Fruit fly (Drosophila melanogaster) whole organism, wandering third instar larva: ENCODE data around the gene RhoGAP100F.

ENCODE experiments used
- Abd-B ChIP-seq: fragments of >200 bp; optimal IDR thresholded peaks from 2 replicates; lab custom pipeline; 2017; ENCODE audit warnings: missing biosample characterization, missing genetic modification characterization
- CG32264 ChIP-seq: fragments of 200-800 bp; sonication (Bioruptor generic); optimal IDR thresholded peaks from 2 replicates; lab custom pipeline; 2016; ENCODE audit warnings: missing biosample characterization, missing genetic modification characterization
- CG9705 ChIP-seq: fragments of 200-800 bp; sonication (Bioruptor generic); optimal IDR thresholded peaks from 2 replicates; lab custom pipeline; 2018; ENCODE audit warnings: missing biosample characterization, mild to moderate bottlenecking, missing genetic modification characterization
- Dfd ChIP-seq: fragments of >200 bp; optimal IDR thresholded peaks from 2 replicates; lab custom pipeline; 2017; ENCODE audit warnings: missing biosample characterization, missing genetic modification characterization
- GATAd ChIP-seq: sonication (Bioruptor generic); optimal IDR thresholded peaks from 2 replicates; lab custom pipeline; 2016; ENCODE audit warnings: missing biosample characterization, missing genetic modification characterization
- HLH106 ChIP-seq: fragments of 200-800 bp; optimal IDR thresholded peaks from 3 replicates; lab custom pipeline; 2019; ENCODE audit warnings: missing biosample characterization, mild to moderate bottlenecking, missing genetic modification characterization, moderate library complexity
- Hnf4 ChIP-seq: fragments of 200-800 bp; sonication (Bioruptor generic); optimal IDR thresholded peaks from 2 replicates; lab custom pipeline; 2016; ENCODE audit warnings: missing biosample characterization, mild to moderate bottlenecking, missing genetic modification characterization
- Hr83 ChIP-seq: fragments of 200-300 bp; sonication (Bioruptor generic); optimal IDR thresholded peaks from 2 replicates; lab custom pipeline; 2016; ENCODE audit warnings: missing biosample characterization, mild to moderate bottlenecking, missing genetic modification characterization, moderate library complexity; ENCODE audit not compliant: poor library complexity, severe bottlenecking
- Mio ChIP-seq: sonication (Bioruptor generic); optimal IDR thresholded peaks from 2 replicates; lab custom pipeline; 2016; ENCODE audit warnings: missing biosample characterization, missing genetic modification characterization
- N ChIP-seq: fragments of >200 bp; optimal IDR thresholded peaks from 2 replicates; lab custom pipeline; 2018; ENCODE audit warnings: missing biosample characterization, missing external identifiers, missing genetic modification characterization
- OdsH ChIP-seq: fragments of 200-800 bp; sonication (Bioruptor generic); optimal IDR thresholded peaks from 2 replicates; lab custom pipeline; 2016; ENCODE audit warnings: missing biosample characterization, mild to moderate bottlenecking, missing genetic modification characterization
- Vsx2 ChIP-seq: fragments of 200-300, 225-300 bp; sonication (Bioruptor generic); optimal IDR thresholded peaks from 2 replicates; lab custom pipeline; 2018; ENCODE audit warnings: missing biosample characterization, missing genetic modification characterization; ENCODE audit not compliant: partially characterized antibody
- br ChIP-seq: fragments of 200-800 bp; sonication (Bioruptor generic); optimal IDR thresholded peaks from 2 replicates; lab custom pipeline; 2016; ENCODE audit warnings: missing biosample characterization, missing genetic modification characterization
- brk ChIP-seq: fragments of 200-800 bp; sonication (Bioruptor generic); optimal IDR thresholded peaks from 2 replicates; lab custom pipeline; 2016; ENCODE audit warnings: missing biosample characterization, mild to moderate bottlenecking, missing genetic modification characterization
- dl ChIP-seq, 2 experiments: fragments of 175-275, 200-275 bp in 1 of 2; fragments of 200-275 bp in 1 of 2; sonication (Bioruptor generic); optimal IDR thresholded peaks; lab custom pipeline; 2018; ENCODE audit warnings: mild to moderate bottlenecking in 2 of 2, missing biosample characterization in 2 of 2, missing genetic modification characterization in 2 of 2, moderate library complexity in 2 of 2; ENCODE audit not compliant: partially characterized antibody in 2 of 2, insufficient read depth in 1 of 2
- dmrt93B ChIP-seq: fragments of 200-800 bp; sonication (Bioruptor generic); optimal IDR thresholded peaks from 2 replicates; lab custom pipeline; 2018; ENCODE audit warnings: missing biosample characterization, mild to moderate bottlenecking, missing genetic modification characterization
- dsf ChIP-seq: sonication (Bioruptor generic); optimal IDR thresholded peaks from 2 replicates; lab custom pipeline; 2016; ENCODE audit warnings: missing biosample characterization, missing genetic modification characterization, borderline replicate concordance
- foxo ChIP-seq, 2 experiments: fragments of 200-800 bp; sonication (Bioruptor generic); optimal IDR thresholded peaks; 2 replicates in 1 of 2; 3 replicates in 1 of 2; lab custom pipeline; 2016 to 2017; ENCODE audit warnings: missing biosample characterization in 2 of 2, missing genetic modification characterization in 2 of 2
- fru ChIP-seq: fragments of 200-800 bp; sonication (Bioruptor generic); optimal IDR thresholded peaks from 3 replicates; lab custom pipeline; 2016; ENCODE audit warnings: missing biosample characterization, mild to moderate bottlenecking, missing genetic modification characterization
- jim ChIP-seq: fragments of 175-275, 200-325 bp; sonication (Bioruptor generic); optimal IDR thresholded peaks from 2 replicates; lab custom pipeline; 2016; ENCODE audit warnings: missing biosample characterization, mild to moderate bottlenecking, missing genetic modification characterization
- lola ChIP-seq: fragments of >200 bp; optimal IDR thresholded peaks from 2 replicates; lab custom pipeline; 2017; ENCODE audit warnings: missing biosample characterization, missing genetic modification characterization
- pan ChIP-seq: fragments of >200 bp; optimal IDR thresholded peaks from 2 replicates; lab custom pipeline; 2017
- psq ChIP-seq: fragments of 200-800 bp; sonication (Bioruptor generic); optimal IDR thresholded peaks from 3 replicates; lab custom pipeline; 2017; ENCODE audit warnings: missing biosample characterization, mild to moderate bottlenecking, missing genetic modification characterization, moderate library complexity
- sage ChIP-seq: fragments of 200-800 bp; sonication (Bioruptor generic); optimal IDR thresholded peaks from 2 replicates; lab custom pipeline; 2016; ENCODE audit warnings: missing biosample characterization, mild to moderate bottlenecking, missing genetic modification characterization
- sv ChIP-seq: fragments of 200-800 bp; sonication (Bioruptor generic); optimal IDR thresholded peaks from 3 replicates; lab custom pipeline; 2016; ENCODE audit warnings: missing biosample characterization, missing genetic modification characterization
- woc ChIP-seq: sonication (Bioruptor generic); optimal IDR thresholded peaks from 2 replicates; lab custom pipeline; 2016; ENCODE audit warnings: missing biosample characterization, mild to moderate bottlenecking, missing genetic modification characterization

RhoGAP100F gene

dm6 chr3R:31793664-31794417, 18.6 kb upstream of the RhoGAP100F start, which contains the start of the genes Mccc1 and Acf:
Gene Mccc1 (minus strand): TSS chr3R:31793907.
Gene Acf (plus strand): TSS chr3R:31793981.
- TF ChIP-seq Abd-B (GFP tag; lab: Kevin White, UChicago) (no peak), woc (GFP tag; lab: Kevin White, UChicago) (no peak), Dfd (no peak), HLH106 (tag; lab: Kevin White, UChicago) (no peak), GATAd (GFP tag; lab: Kevin White, UChicago) (peak; percentile 38), psq (GFP tag; lab: Kevin White, UChicago) (peak; percentile 17), br (GFP tag; lab: Kevin White, UChicago) (no peak), sv (GFP tag; lab: Kevin White, UChicago) (peak; percentile 36), CG32264 (peak; percentile 10), fru (GFP tag; lab: Kevin White, UChicago) (no peak), Hr83 (GFP tag; lab: Kevin White, UChicago) (peak; percentile 44), dsf (GFP tag; lab: Kevin White, UChicago) (peak; percentile 23)

- peak; percentile 13 for TF ChIP-seq CG32264
- TF ChIP-seq jim, result no peak
- TF ChIP-seq dl (GFP tag; optimal IDR thresholded peaks at IDR 0.05; lab: Kevin White, UChicago; ENCODE audit: insufficient read depth in 1 of 2, partially characterized antibody in 2 of 2), result peak in 1 of 2 experiments; percentile 14
- TF ChIP-seq psq (GFP tag; lab: Kevin White, UChicago), result no peak
- TF ChIP-seq N (GFP tag; lab: Kevin White, UChicago), result peak; percentile 30
- no peak for TF ChIP-seq Hnf4 (GFP tag; lab: Kevin White, UChicago)
These were observed 18.0 kb upstream of the RhoGAP100F start for dm6 chr3R:31794457-31794856.

- TF ChIP-seq psq (GFP tag; lab: Kevin White, UChicago) (no peak), OdsH (GFP tag; lab: Kevin White, UChicago) (no peak), foxo (GFP tag; optimal IDR thresholded peaks at IDR 0.05; lab: Kevin White, UChicago) (no peak), Hr83 (GFP tag; lab: Kevin White, UChicago) (no peak), Abd-B (GFP tag; lab: Kevin White, UChicago) (no peak), woc (GFP tag; lab: Kevin White, UChicago) (no peak), CG9705 (GFP tag; lab: Kevin White, UChicago) (no peak), dmrt93B (GFP tag; lab: Kevin White, UChicago) (no peak)
These were observed 11.7 kb upstream of the RhoGAP100F start, which contains the start of gene Ir100a for dm6 chr3R:31800663-31801062. Gene Ir100a (plus strand): TSS chr3R:31800963.

dm6 chr3R:31805228-31805738, 7.1 kb upstream of the RhoGAP100F start, which contains the start of the genes CG42233 and CG1971:
Gene CG42233 (minus strand): TSS chr3R:31805278.
Gene CG1971 (plus strand): TSS chr3R:31805468.
- no peak for TF ChIP-seq Abd-B (GFP tag; lab: Kevin White, UChicago)
- no peak for TF ChIP-seq Mio (GFP tag; lab: Kevin White, UChicago)
- no peak for TF ChIP-seq dsf (GFP tag; lab: Kevin White, UChicago)
- no peak for TF ChIP-seq sv (GFP tag; lab: Kevin White, UChicago)
- TF ChIP-seq brk (GFP tag; lab: Kevin White, UChicago), result no peak
- TF ChIP-seq lola (GFP tag; lab: Kevin White, UChicago), result no peak
- TF ChIP-seq dl (GFP tag; optimal IDR thresholded peaks at IDR 0.05; lab: Kevin White, UChicago; ENCODE audit: insufficient read depth in 1 of 2, partially characterized antibody in 2 of 2), result no peak
- peak; percentile 25 for TF ChIP-seq Hr83 (GFP tag; lab: Kevin White, UChicago)
- no peak for TF ChIP-seq pan (lab: Kevin White, UChicago)
- TF ChIP-seq jim, result no peak
- no peak for TF ChIP-seq Dfd
- no peak for TF ChIP-seq HLH106 (tag; lab: Kevin White, UChicago)
- peak in 1 of 2 experiments; percentile 63 for TF ChIP-seq foxo (GFP tag; optimal IDR thresholded peaks at IDR 0.05; lab: Kevin White, UChicago)
- no peak for TF ChIP-seq dmrt93B (GFP tag; lab: Kevin White, UChicago)
- no peak for TF ChIP-seq Vsx2 (GFP tag; lab: Kevin White, UChicago)
- peak; percentile 18 for TF ChIP-seq woc (GFP tag; lab: Kevin White, UChicago)

- no peak for TF ChIP-seq Abd-B (GFP tag; lab: Kevin White, UChicago)
- TF ChIP-seq sage (GFP tag; lab: Kevin White, UChicago), result peak; percentile 15
These were observed 3.8 kb upstream of the RhoGAP100F start for dm6 chr3R:31808571-31808970.
